Worm (Caenorhabditis elegans) whole organism, L2 larva: ENCODE results near the gene C07D10.6.

Source experiments
- C34F6.9 ChIP-seq: fragments of 150-350 bp; optimal IDR thresholded peaks from 2 replicates; lab custom pipeline; 2014; ENCODE audit warnings: missing biosample characterization, missing genetic modification characterization
- F13H6.1 ChIP-seq: sonication (generic microtip); optimal IDR thresholded peaks from 2 replicates; lab custom pipeline; 2016; ENCODE audit warnings: missing genetic modification characterization, missing compliant biosample characterization
- R02D3.7 ChIP-seq: fragments of 150-350 bp; optimal IDR thresholded peaks from 2 replicates; lab custom pipeline; 2014; ENCODE audit warnings: missing biosample characterization, missing genetic modification characterization
- Y55F3AM.14 ChIP-seq: fragments of 200-800 bp; sonication (Bioruptor generic); optimal IDR thresholded peaks from 2 replicates; lab custom pipeline; 2018; ENCODE audit warnings: mild to moderate bottlenecking, missing genetic modification characterization, missing compliant biosample characterization
- ZK546.5 ChIP-seq: sonication (generic microtip); optimal IDR thresholded peaks from 2 replicates; lab custom pipeline; 2017; ENCODE audit warnings: missing biosample characterization, missing genetic modification characterization
- alr-1 ChIP-seq: fragments of 150-350 bp; optimal IDR thresholded peaks from 2 replicates; lab custom pipeline; 2014; ENCODE audit warnings: missing biosample characterization, missing genetic modification characterization
- aly-2 ChIP-seq: fragments of 150-350 bp; optimal IDR thresholded peaks from 2 replicates; lab custom pipeline; 2014; ENCODE audit warnings: missing biosample characterization, missing genetic modification characterization
- ama-1 ChIP-seq: fragments of 150-350 bp; optimal IDR thresholded peaks from 2 replicates; lab custom pipeline; 2018; ENCODE audit warnings: inconsistent platforms
- blmp-1 ChIP-seq: sonication (generic microtip); optimal IDR thresholded peaks from 2 replicates; lab custom pipeline; 2017; ENCODE audit warnings: missing genetic modification characterization, mild to moderate bottlenecking, missing compliant biosample characterization, antibody characterized with exemption, moderate library complexity; ENCODE audit not compliant: insufficient read depth
- ceh-16 ChIP-seq: fragments of 150-350 bp; optimal IDR thresholded peaks from 2 replicates; lab custom pipeline; 2014; ENCODE audit warnings: missing biosample characterization, missing genetic modification characterization
- ceh-82 ChIP-seq: fragments of 150-350 bp; optimal IDR thresholded peaks from 2 replicates; lab custom pipeline; 2014; ENCODE audit warnings: missing biosample characterization, missing genetic modification characterization
- crh-2 ChIP-seq: sonication (generic microtip); optimal IDR thresholded peaks from 2 replicates; lab custom pipeline; 2017; ENCODE audit warnings: missing biosample characterization, missing genetic modification characterization
- dmd-4 ChIP-seq: sonication (generic microtip); optimal IDR thresholded peaks from 2 replicates; lab custom pipeline; 2017; ENCODE audit warnings: missing biosample characterization, missing genetic modification characterization
- egl-27 ChIP-seq: sonication (generic microtip); optimal IDR thresholded peaks from 3 replicates; lab custom pipeline; 2017; ENCODE audit warnings: missing biosample characterization, missing genetic modification reagents, missing genetic modification characterization
- elt-1 ChIP-seq: fragments of 150-350 bp; optimal IDR thresholded peaks from 2 replicates; lab custom pipeline; 2014; ENCODE audit warnings: missing biosample characterization, missing genetic modification characterization
- elt-3 ChIP-seq: sonication (generic microtip); optimal IDR thresholded peaks from 2 replicates; lab custom pipeline; 2017; ENCODE audit warnings: missing biosample characterization, missing genetic modification characterization
- fos-1 ChIP-seq: fragments of 150-350 bp; optimal IDR thresholded peaks from 2 replicates; lab custom pipeline; 2014; ENCODE audit warnings: missing biosample characterization, missing genetic modification characterization
- gmeb-1 ChIP-seq: fragments of 150-350 bp; optimal IDR thresholded peaks from 2 replicates; lab custom pipeline; 2014; ENCODE audit warnings: missing biosample characterization, missing genetic modification characterization
- lin-11 ChIP-seq: fragments of 150-350 bp; sonication (generic microtip); optimal IDR thresholded peaks from 2 replicates; lab custom pipeline; 2014; ENCODE audit warnings: missing biosample characterization, missing genetic modification characterization, inconsistent platforms, mixed read lengths
- lin-13 ChIP-seq: fragments of 150-350 bp; optimal IDR thresholded peaks from 2 replicates; lab custom pipeline; 2014; ENCODE audit warnings: missing biosample characterization, missing genetic modification reagents, missing genetic modification characterization
- lsy-2 ChIP-seq, 2 experiments: fragments of 150-350 bp in 1 of 2; sonication (generic microtip) in 1 of 2; optimal IDR thresholded peaks; 2 replicates each; lab custom pipeline; 2014 to 2017; ENCODE audit warnings: missing biosample characterization in 2 of 2, missing genetic modification characterization in 2 of 2
- mab-5 ChIP-seq: fragments of 150-350 bp; optimal IDR thresholded peaks from 2 replicates; lab custom pipeline; 2014; ENCODE audit warnings: missing biosample characterization, missing genetic modification characterization
- mbf-1 ChIP-seq: sonication (generic microtip); optimal IDR thresholded peaks from 2 replicates; lab custom pipeline; 2017; ENCODE audit warnings: missing biosample characterization, missing genetic modification characterization
- mdl-1 ChIP-seq, 2 experiments: fragments of 150-350 bp in 1 of 2; sonication (generic microtip) in 1 of 2; optimal IDR thresholded peaks; 2 replicates each; lab custom pipeline; 2017; ENCODE audit warnings: missing biosample characterization in 2 of 2, missing genetic modification characterization in 2 of 2
- nhr-10 ChIP-seq: sonication (generic microtip); optimal IDR thresholded peaks from 2 replicates; lab custom pipeline; 2017; ENCODE audit warnings: missing biosample characterization, missing genetic modification characterization
- nhr-11 ChIP-seq: fragments of 150-350 bp; optimal IDR thresholded peaks from 2 replicates; lab custom pipeline; 2014; ENCODE audit warnings: missing biosample characterization, missing genetic modification characterization
- nhr-129 ChIP-seq: fragments of 150-350 bp; optimal IDR thresholded peaks from 2 replicates; lab custom pipeline; 2014; ENCODE audit warnings: missing biosample characterization, missing genetic modification characterization
- nhr-21 ChIP-seq: fragments of 150-350 bp; optimal IDR thresholded peaks from 2 replicates; lab custom pipeline; 2014; ENCODE audit warnings: missing biosample characterization, missing genetic modification characterization
- nhr-23 ChIP-seq: fragments of 150-350 bp; optimal IDR thresholded peaks from 2 replicates; lab custom pipeline; 2014; ENCODE audit warnings: missing biosample characterization, missing genetic modification reagents, missing genetic modification characterization
- nhr-237 ChIP-seq: fragments of 150-350 bp; optimal IDR thresholded peaks from 2 replicates; lab custom pipeline; 2014; ENCODE audit warnings: missing biosample characterization, missing genetic modification characterization
- nhr-25 ChIP-seq: fragments of 150-350 bp; sonication (generic microtip); optimal IDR thresholded peaks from 3 replicates; lab custom pipeline; 2014; ENCODE audit warnings: missing biosample characterization, missing genetic modification characterization
- nhr-6 ChIP-seq: fragments of 150-350 bp; optimal IDR thresholded peaks from 2 replicates; lab custom pipeline; 2014; ENCODE audit warnings: missing biosample characterization, missing genetic modification characterization
- nhr-77 ChIP-seq: fragments of 150-350 bp; optimal IDR thresholded peaks from 2 replicates; lab custom pipeline; 2014; ENCODE audit warnings: missing biosample characterization, missing genetic modification characterization
- peb-1 ChIP-seq: fragments of 150-350 bp; optimal IDR thresholded peaks from 2 replicates; lab custom pipeline; 2014; ENCODE audit warnings: missing biosample characterization, missing genetic modification characterization
- sem-4 ChIP-seq: fragments of 150-350 bp; optimal IDR thresholded peaks from 2 replicates; lab custom pipeline; 2014; ENCODE audit warnings: missing biosample characterization, missing genetic modification reagents, missing genetic modification characterization
- skn-1 ChIP-seq: sonication (generic microtip); optimal IDR thresholded peaks from 2 replicates; lab custom pipeline; 2017; ENCODE audit warnings: missing biosample characterization, missing genetic modification characterization
- sma-3 ChIP-seq: sonication (generic microtip); optimal IDR thresholded peaks from 2 replicates; lab custom pipeline; 2016; ENCODE audit warnings: missing genetic modification reagents, missing genetic modification characterization, missing compliant biosample characterization
- sma-9 ChIP-seq, 2 experiments: fragments of 150-350 bp in 1 of 2; sonication (generic microtip) in 1 of 2; optimal IDR thresholded peaks; 2 replicates each; lab custom pipeline; 2014 to 2016; ENCODE audit warnings: missing genetic modification characterization in 2 of 2, mild to moderate bottlenecking in 1 of 2, missing biosample characterization in 1 of 2, missing compliant biosample characterization in 1 of 2, missing genetic modification reagents in 1 of 2, moderate library complexity in 1 of 2
- snpc-4 ChIP-seq: fragments of 150-350 bp; optimal IDR thresholded peaks from 2 replicates; lab custom pipeline; 2014; ENCODE audit warnings: missing biosample characterization, missing genetic modification characterization
- unc-39 ChIP-seq: fragments of 150-350 bp; optimal IDR thresholded peaks from 2 replicates; lab custom pipeline; 2014; ENCODE audit warnings: missing biosample characterization, missing genetic modification characterization
- unc-55 ChIP-seq: fragments of 150-350 bp; sonication (generic microtip); optimal IDR thresholded peaks from 3 replicates; lab custom pipeline; 2014; ENCODE audit warnings: missing biosample characterization, missing genetic modification reagents, missing genetic modification characterization
- unc-62 ChIP-seq: fragments of 150-350 bp; optimal IDR thresholded peaks from 2 replicates; lab custom pipeline; 2014; ENCODE audit warnings: missing biosample characterization, missing genetic modification reagents, missing genetic modification characterization
- zag-1 ChIP-seq: fragments of 150-350 bp; optimal IDR thresholded peaks from 2 replicates; lab custom pipeline; 2014; ENCODE audit warnings: missing biosample characterization, missing genetic modification characterization
- ztf-1 ChIP-seq: fragments of 200-800 bp; sonication (Bioruptor generic); conservative IDR thresholded peaks from 2 replicates; pipeline ENCODE4 v1.3.6; 2022; ENCODE audit warnings: missing genetic modification characterization, missing compliant biosample characterization
- ztf-11 ChIP-seq: sonication (generic microtip); optimal IDR thresholded peaks from 2 replicates; lab custom pipeline; 2017; ENCODE audit warnings: missing biosample characterization, missing genetic modification characterization
- ztf-4 ChIP-seq: fragments of 150-350 bp; optimal IDR thresholded peaks from 2 replicates; lab custom pipeline; 2014; ENCODE audit warnings: missing biosample characterization, missing genetic modification characterization

The C07D10.6 gene

DNA sequence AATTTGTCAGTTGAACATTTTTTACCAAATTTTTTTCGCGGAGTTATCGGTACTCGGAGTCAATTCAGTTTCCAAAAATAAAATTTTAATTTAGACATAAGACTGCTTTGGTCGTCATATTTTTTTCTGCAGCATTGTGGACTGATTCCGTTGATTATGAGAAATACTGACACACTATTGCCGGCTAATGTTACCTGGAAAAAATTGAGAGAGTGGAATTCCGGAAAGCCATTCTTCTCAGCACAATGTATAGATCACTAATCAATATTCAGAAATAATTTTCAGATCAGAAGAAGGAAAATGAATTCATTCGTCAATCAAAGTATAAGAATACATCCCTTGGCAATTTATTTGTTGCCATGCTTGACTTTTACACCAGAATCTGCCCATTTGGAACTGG, at the start of gene C07D10.6:
Gene C07D10.6, plus strand, starts transcription at position 301 of the 400 bp plus-strand sequence.
- TF ChIP-seq elt-1 (no peak), fos-1 (no peak), skn-1 (no peak), gmeb-1 (tag; lab: Kevin White, UChicago) (no peak), aly-2 (tag; lab: Kevin White, UChicago) (no peak), elt-3 (tag; lab: Kevin White, UChicago) (no peak), sma-9 (GFP tag; optimal IDR thresholded peaks at IDR 0.05; lab: Kevin White, UChicago) (no peak), sma-9 (tag; optimal IDR thresholded peaks at IDR 0.05; lab: Kevin White, UChicago) (no peak), mdl-1 (tag; optimal IDR thresholded peaks at IDR 0.05; lab: Kevin White, UChicago) (no peak), mbf-1 (tag; lab: Kevin White, UChicago) (no peak), lsy-2 (tag; optimal IDR thresholded peaks at IDR 0.05; lab: Kevin White, UChicago) (no peak), egl-27 (no peak), C34F6.9 (tag; lab: Kevin White, UChicago) (no peak)

DNA sequence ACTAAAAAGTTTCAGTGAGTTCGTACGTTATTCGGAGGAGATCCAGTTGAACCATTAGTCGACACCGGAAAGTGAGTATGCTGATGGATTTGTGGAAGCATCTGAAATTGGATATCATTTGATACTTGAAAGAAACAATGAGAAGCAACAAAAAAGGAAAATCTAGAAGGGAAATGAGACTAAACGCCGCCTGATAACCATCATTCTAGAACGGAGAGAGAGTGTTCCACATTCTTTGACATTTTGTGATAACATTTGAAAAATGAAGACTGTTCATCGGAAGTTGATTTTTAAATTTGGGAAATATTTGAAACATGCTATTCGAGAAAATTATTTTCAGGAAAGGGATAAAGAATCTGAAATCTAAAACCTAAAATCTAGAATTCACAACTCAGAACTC, 47.9 kb upstream of the C07D10.6 start, which contains the start of gene npax-1:
Gene npax-1, minus strand, starts transcription at position 101 of the 400 bp plus-strand sequence.
- TF ChIP-seq ztf-4 (tag; lab: Kevin White, UChicago) (no peak), ceh-82 (tag; lab: Kevin White, UChicago) (no peak), snpc-4 (no peak), elt-1 (no peak), zag-1 (no peak), lin-11 (tag; lab: Kevin White, UChicago) (no peak), lsy-2 (tag; optimal IDR thresholded peaks at IDR 0.05; lab: Kevin White, UChicago) (no peak), sma-9 (GFP tag; optimal IDR thresholded peaks at IDR 0.05; lab: Kevin White, UChicago) (no peak), sma-9 (tag; optimal IDR thresholded peaks at IDR 0.05; lab: Kevin White, UChicago) (no peak), alr-1 (tag; lab: Kevin White, UChicago) (no peak), C34F6.9 (tag; lab: Kevin White, UChicago) (no peak), ZK546.5 (tag; lab: Kevin White, UChicago) (no peak), lin-13 (GFP tag; lab: Kevin White, UChicago) (no peak)
- TF ChIP-seq, all 48 proteins: peak for 0

DNA sequence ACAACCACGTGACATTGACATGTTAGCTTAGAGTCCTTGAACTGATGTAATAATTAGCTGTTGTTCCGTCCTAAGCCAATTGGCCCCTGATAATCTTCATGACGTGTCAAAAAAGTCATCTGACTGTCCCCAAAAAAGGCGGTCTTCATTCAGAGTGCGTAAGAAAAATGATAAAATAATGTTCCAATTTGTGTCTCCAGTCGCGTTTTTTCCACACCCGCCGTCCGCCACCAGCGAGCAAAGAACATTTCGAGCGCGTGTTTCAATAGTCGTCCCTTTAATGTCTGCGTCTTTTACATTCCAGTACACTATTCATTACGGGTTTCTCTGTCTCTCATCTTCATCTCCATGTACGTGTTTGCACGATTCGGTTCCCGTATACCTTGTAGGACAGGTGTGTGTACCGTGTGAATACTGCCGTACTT, 41.6 kb upstream of the C07D10.6 start:
- TF ChIP-seq lsy-2 (tag; optimal IDR thresholded peaks at IDR 0.05; lab: Kevin White, UChicago) (peak in 1 of 2 experiments; percentile 72), blmp-1 (tag; lab: Kevin White, UChicago) (peak; percentile 90), sem-4 (tag; lab: Kevin White, UChicago) (peak; percentile 77), dmd-4 (tag; lab: Kevin White, UChicago) (no peak), ztf-1 (GFP tag; lab: Robert Waterston, UW) (no peak), aly-2 (tag; lab: Kevin White, UChicago) (no peak), nhr-77 (no peak), zag-1 (no peak), unc-62 (GFP tag; lab: Kevin White, UChicago) (peak; percentile 7), crh-2 (tag; lab: Kevin White, UChicago) (peak; percentile 94), peb-1 (tag; lab: Kevin White, UChicago) (no peak), C34F6.9 (tag; lab: Kevin White, UChicago) (peak; percentile 70), unc-55 (peak; percentile 73), ztf-11 (tag; lab: Kevin White, UChicago) (no peak), nhr-237 (tag; lab: Kevin White, UChicago) (no peak), egl-27 (peak; percentile 75), R02D3.7 (no peak), mab-5 (tag; lab: Kevin White, UChicago) (no peak), sma-9 (GFP tag; optimal IDR thresholded peaks at IDR 0.05; lab: Kevin White, UChicago) (peak; percentile 97), sma-9 (tag; optimal IDR thresholded peaks at IDR 0.05; lab: Kevin White, UChicago) (no peak), ama-1 (lab: Kevin White, UChicago) (no peak), sma-3 (peak; percentile 92), nhr-10 (tag; lab: Kevin White, UChicago) (no peak), mbf-1 (tag; lab: Kevin White, UChicago) (no peak), ceh-16 (tag; lab: Kevin White, UChicago) (no peak), mdl-1 (tag; optimal IDR thresholded peaks at IDR 0.05; lab: Kevin White, UChicago) (peak; percentile 73 to 87), nhr-129 (peak; percentile 79), unc-39 (tag; lab: Kevin White, UChicago) (no peak), fos-1 (peak; percentile 75), nhr-23 (tag; lab: Kevin White, UChicago) (no peak), lin-13 (GFP tag; lab: Kevin White, UChicago) (peak; percentile 55), ztf-4 (tag; lab: Kevin White, UChicago) (peak; percentile 72), snpc-4 (peak; percentile 34), Y55F3AM.14 (peak; percentile 50), nhr-25 (tag; lab: Kevin White, UChicago) (peak; percentile 95), elt-3 (tag; lab: Kevin White, UChicago) (no peak), nhr-6 (tag; lab: Kevin White, UChicago) (peak; percentile 40), lin-11 (tag; lab: Kevin White, UChicago) (peak; percentile 54), ZK546.5 (tag; lab: Kevin White, UChicago) (no peak), nhr-11 (tag; lab: Kevin White, UChicago) (no peak), F13H6.1 (tag; lab: Kevin White, UChicago) (peak; percentile 84), alr-1 (tag; lab: Kevin White, UChicago) (no peak), elt-1 (no peak), ceh-82 (tag; lab: Kevin White, UChicago) (no peak), skn-1 (no peak), nhr-21 (tag; lab: Kevin White, UChicago) (no peak)
